Worm (Caenorhabditis elegans): Measurements from ENCODE around the gene srd-18.

DNA sequence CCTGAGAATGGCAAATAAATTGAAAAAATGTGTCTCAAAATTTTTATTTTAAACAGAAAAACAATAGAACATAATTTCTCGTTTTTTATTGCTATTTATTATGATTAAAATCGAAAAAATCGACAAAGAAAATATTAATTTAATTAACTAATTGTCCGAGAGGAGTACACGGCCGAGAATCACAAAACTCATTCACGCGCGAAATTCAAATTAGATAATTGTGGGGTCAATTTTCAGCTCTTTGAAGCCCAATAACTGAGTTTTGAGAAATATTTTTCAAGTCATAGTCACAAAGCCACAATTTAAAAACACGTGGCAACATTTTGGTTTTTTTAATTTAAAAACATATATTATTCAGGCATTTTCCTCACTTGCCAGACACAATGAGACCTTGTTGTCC is 17.6 kb downstream of the srd-18 start:
- TF ChIP-seq lin-39 (tag; optimal IDR thresholded peaks at IDR 0.05) (no peak), unc-39 (tag; optimal IDR thresholded peaks at IDR 0.05) (no peak), blmp-1 (tag; optimal IDR thresholded peaks at IDR 0.05; ENCODE audit: insufficient read depth) (no peak), ZK546.5 (tag; optimal IDR thresholded peaks at IDR 0.05) (no peak), snpc-4 (tag; optimal IDR thresholded peaks at IDR 0.05) (no peak), peb-1 (tag; optimal IDR thresholded peaks at IDR 0.05) (no peak), skn-1 (tag; optimal IDR thresholded peaks at IDR 0.05) (no peak), crh-2 (tag; optimal IDR thresholded peaks at IDR 0.05) (no peak), unc-55 (GFP tag; optimal IDR thresholded peaks at IDR 0.05) (no peak), unc-62 (GFP tag; optimal IDR thresholded peaks at IDR 0.05) (no peak), ama-1 (optimal IDR thresholded peaks at IDR 0.05) (no peak), nhr-11 (tag; optimal IDR thresholded peaks at IDR 0.05) (no peak), F13H6.1 (tag; optimal IDR thresholded peaks at IDR 0.05) (no peak), gmeb-1 (tag; optimal IDR thresholded peaks at IDR 0.05) (peak; percentile 82)
